Worm (Caenorhabditis elegans) whole organism, mixed stage, embryonic: Measurements from ENCODE around the gene M03C11.6.

Experiments
- snpc-4 ChIP-seq: fragments of 150-350 bp; optimal IDR thresholded peaks from 2 replicates; lab custom pipeline; 2014; ENCODE audit warnings: missing biosample characterization, missing genetic modification characterization
- sptf-1 ChIP-seq: sonication (generic microtip); optimal IDR thresholded peaks from 2 replicates; lab custom pipeline; 2017; ENCODE audit warnings: mild to moderate bottlenecking, missing genetic modification characterization, moderate library complexity, missing compliant biosample characterization
- unc-39 ChIP-seq: fragments of 150-350 bp; optimal IDR thresholded peaks from 2 replicates; lab custom pipeline; 2014; ENCODE audit warnings: missing biosample characterization, missing genetic modification characterization
- unc-62 ChIP-seq: fragments of 150-350 bp; optimal IDR thresholded peaks from 2 replicates; lab custom pipeline; 2014; ENCODE audit warnings: missing biosample characterization, missing genetic modification reagents, missing genetic modification characterization
- ztf-11 ChIP-seq: fragments of 150-350 bp; optimal IDR thresholded peaks from 2 replicates; lab custom pipeline; 2014; ENCODE audit warnings: missing biosample characterization, missing genetic modification characterization

DNA sequence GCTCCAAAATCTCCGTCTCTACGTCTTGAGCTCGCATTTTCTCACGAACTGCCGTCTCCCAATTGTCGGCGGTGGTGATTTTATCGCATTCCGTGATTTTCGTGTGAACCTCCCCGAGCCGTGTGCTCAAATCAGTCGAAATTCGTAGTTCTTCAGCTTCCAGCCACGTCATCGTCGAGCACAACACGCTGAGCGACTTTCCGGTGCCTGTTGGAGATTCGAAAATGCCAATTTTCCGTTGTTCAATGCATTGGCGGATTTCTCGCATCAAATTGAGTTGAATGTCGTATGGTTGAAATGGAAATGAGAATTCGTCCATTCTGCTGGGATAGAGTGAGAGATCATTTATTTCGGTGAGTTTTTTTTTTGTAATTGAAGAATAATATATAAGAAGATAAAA lies 18.9 kb downstream of the M03C11.6 start, which contains the start of the genes M03C11.3 and chl-1:
- no peak for TF ChIP-seq sptf-1
- TF ChIP-seq snpc-4 (tag; lab: Kevin White, UChicago) = no peak
- TF ChIP-seq unc-62 (GFP tag; lab: Kevin White, UChicago) = no peak
- no peak for TF ChIP-seq ztf-11 (tag; lab: Kevin White, UChicago)
- no peak for TF ChIP-seq unc-39 (tag; lab: Kevin White, UChicago)
